Worm (Caenorhabditis elegans) whole organism, L3 larva: ENCODE data around the gene ctsa-2.

Experiments used
- ama-1 ChIP-seq: fragments of 150-350 bp; optimal IDR thresholded peaks from 2 replicates; lab custom pipeline; 2018
- ceh-9 ChIP-seq: sonication (generic microtip); optimal IDR thresholded peaks from 2 replicates; lab custom pipeline; 2018; ENCODE audit warnings: missing biosample characterization, missing genetic modification characterization
- elt-1 ChIP-seq: fragments of 150-350 bp; optimal IDR thresholded peaks from 2 replicates; lab custom pipeline; 2014; ENCODE audit warnings: missing biosample characterization, missing genetic modification characterization
- lin-39 ChIP-seq: fragments of 150-350 bp; optimal IDR thresholded peaks from 2 replicates; lab custom pipeline; 2018; ENCODE audit warnings: missing biosample characterization, missing genetic modification reagents, missing genetic modification characterization
- nhr-12 ChIP-seq: fragments of 150-350 bp; optimal IDR thresholded peaks from 2 replicates; lab custom pipeline; 2014; ENCODE audit warnings: missing biosample characterization, missing genetic modification characterization
- nhr-28 ChIP-seq: fragments of 150-350 bp; optimal IDR thresholded peaks from 2 replicates; lab custom pipeline; 2014; ENCODE audit warnings: missing biosample characterization, missing genetic modification characterization
- nhr-76 ChIP-seq: fragments of 150-350 bp; sonication (generic microtip); optimal IDR thresholded peaks from 5 replicates; lab custom pipeline; 2014; ENCODE audit warnings: missing biosample characterization, missing genetic modification characterization
- nhr-77 ChIP-seq: fragments of 150-350 bp; optimal IDR thresholded peaks from 2 replicates; lab custom pipeline; 2014; ENCODE audit warnings: missing biosample characterization, missing genetic modification characterization
- snpc-4 ChIP-seq: fragments of 150-350 bp; optimal IDR thresholded peaks from 2 replicates; lab custom pipeline; 2014; ENCODE audit warnings: missing biosample characterization, missing genetic modification characterization
- unc-39 ChIP-seq: sonication (generic microtip); optimal IDR thresholded peaks from 4 replicates; lab custom pipeline; 2017; ENCODE audit warnings: missing biosample characterization, missing genetic modification characterization

DNA sequence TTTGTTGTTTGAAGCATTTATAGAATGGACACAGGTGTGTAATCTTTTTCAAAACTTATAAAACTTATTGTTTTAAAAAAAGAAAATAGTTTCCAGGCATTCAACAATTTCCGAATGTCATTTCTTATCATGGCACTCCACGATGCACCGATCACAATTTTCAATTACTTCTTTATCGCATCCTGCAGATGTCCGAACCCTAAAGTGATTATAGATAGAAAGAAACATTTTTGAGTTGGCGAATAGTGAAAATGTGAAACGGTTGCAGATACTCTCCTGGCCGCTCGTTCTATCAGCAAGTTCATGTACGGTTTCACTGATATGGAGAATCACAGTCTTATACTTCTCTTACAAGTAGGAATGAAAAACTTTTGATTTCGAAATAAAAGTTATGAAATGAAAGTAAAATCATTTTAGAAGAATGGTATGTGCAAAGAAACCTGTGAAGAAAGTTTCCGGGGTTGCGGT is 32.6 kb upstream of the ctsa-2 start, which contains the start of gene C15B12.2:
- TF ChIP-seq nhr-28 (tag; lab: Kevin White, UChicago) (no peak), snpc-4 (no peak), ceh-9 (tag; lab: Kevin White, UChicago) (no peak), nhr-12 (tag; lab: Kevin White, UChicago) (no peak), unc-39 (tag; lab: Kevin White, UChicago) (no peak), nhr-76 (tag; lab: Kevin White, UChicago) (no peak), elt-1 (no peak), ama-1 (lab: Kevin White, UChicago) (no peak), nhr-77 (tag; lab: Kevin White, UChicago) (no peak), lin-39 (no peak)
